Worm (Caenorhabditis elegans) whole organism, L1 larva: Measurements from ENCODE around the gene nspg-9.

Experiments
- C04F5.9 ChIP-seq: sonication (generic microtip); optimal IDR thresholded peaks from 2 replicates; lab custom pipeline; 2016; ENCODE audit warnings: missing genetic modification characterization, missing compliant biosample characterization
- C34B4.2 ChIP-seq: sonication (generic microtip); optimal IDR thresholded peaks from 2 replicates; lab custom pipeline; 2017; ENCODE audit warnings: mild to moderate bottlenecking, missing genetic modification characterization, missing compliant biosample characterization
- Y116A8C.19 ChIP-seq: sonication (generic microtip); optimal IDR thresholded peaks from 2 replicates; lab custom pipeline; 2016; ENCODE audit warnings: missing compliant biosample characterization, missing genetic modification characterization, borderline replicate concordance
- alr-1 ChIP-seq: fragments of 200-800 bp; sonication (Bioruptor generic); optimal IDR thresholded peaks from 2 replicates; lab custom pipeline; 2018; ENCODE audit warnings: borderline replicate concordance, mild to moderate bottlenecking, missing genetic modification characterization, missing compliant biosample characterization
- aly-2 ChIP-seq: fragments of 150-350 bp; optimal IDR thresholded peaks from 2 replicates; lab custom pipeline; 2014; ENCODE audit warnings: missing biosample characterization, missing genetic modification characterization
- ama-1 ChIP-seq: fragments of 150-350 bp; optimal IDR thresholded peaks from 2 replicates; lab custom pipeline; 2014
- blmp-1 ChIP-seq: fragments of 150-350 bp; optimal IDR thresholded peaks from 2 replicates; lab custom pipeline; 2014; ENCODE audit warnings: missing biosample characterization, missing genetic modification characterization
- ceh-63 ChIP-seq: fragments of 200-800 bp; sonication (Bioruptor generic); optimal IDR thresholded peaks from 2 replicates; lab custom pipeline; 2018; ENCODE audit warnings: mild to moderate bottlenecking, missing genetic modification characterization, missing compliant biosample characterization
- ceh-88 ChIP-seq: fragments of 200-800 bp; sonication (Bioruptor generic); IDR thresholded peaks from 2 replicates; pipeline ENCODE4 v1.3.6; 2022; ENCODE audit warnings: missing genetic modification characterization, missing compliant biosample characterization
- ceh-90 ChIP-seq: sonication (generic microtip); optimal IDR thresholded peaks from 2 replicates; lab custom pipeline; 2016; ENCODE audit warnings: missing genetic modification characterization, missing compliant biosample characterization
- ces-1 ChIP-seq: fragments of 150-350 bp; optimal IDR thresholded peaks from 2 replicates; lab custom pipeline; 2014; ENCODE audit warnings: missing biosample characterization, missing genetic modification reagents, missing genetic modification characterization
- dpl-1 ChIP-seq, 3 experiments: fragments of 150-350 bp in 2 of 3; sonication (generic microtip) in 1 of 3; optimal IDR thresholded peaks; 2 replicates each; lab custom pipeline; 2014 to 2017; ENCODE audit warnings: missing biosample characterization in 3 of 3, missing genetic modification characterization in 3 of 3, missing genetic modification reagents in 3 of 3
- efl-1 ChIP-seq, 4 experiments: fragments of 150-350 bp; optimal IDR thresholded peaks in 3 of 4; peaks in 1 of 4; 1 replicate in 1 of 4; 2 replicates in 3 of 4; lab custom pipeline; 2014; ENCODE audit warnings: missing biosample characterization in 2 of 4, missing genetic modification characterization in 2 of 4, missing genetic modification reagents in 2 of 4
- efl-3 ChIP-seq: fragments of 200-800 bp; sonication (Bioruptor generic); optimal IDR thresholded peaks from 2 replicates; lab custom pipeline; 2018; ENCODE audit warnings: mild to moderate bottlenecking, missing genetic modification characterization, missing compliant biosample characterization
- egl-27 ChIP-seq, 2 experiments: fragments of 150-350 bp in 1 of 2; sonication (generic microtip); optimal IDR thresholded peaks; 3 replicates each; lab custom pipeline; 2017 to 2018; ENCODE audit warnings: missing biosample characterization in 2 of 2, missing genetic modification characterization in 2 of 2, missing genetic modification reagents in 2 of 2
- elt-2 ChIP-seq: sonication (generic microtip); optimal IDR thresholded peaks from 2 replicates; lab custom pipeline; 2016; ENCODE audit warnings: missing genetic modification characterization, mild to moderate bottlenecking, inconsistent platforms, missing compliant biosample characterization, missing genetic modification reagents
- fkh-10 ChIP-seq: sonication (generic microtip); optimal IDR thresholded peaks from 2 replicates; lab custom pipeline; 2017; ENCODE audit warnings: missing biosample characterization, missing genetic modification reagents, missing genetic modification characterization
- fos-1 ChIP-seq: fragments of 150-350 bp; optimal IDR thresholded peaks from 2 replicates; lab custom pipeline; 2014; ENCODE audit warnings: missing biosample characterization, missing genetic modification characterization
- hlh-4 ChIP-seq: sonication (generic microtip); optimal IDR thresholded peaks from 2 replicates; lab custom pipeline; 2016; ENCODE audit warnings: mild to moderate bottlenecking, missing genetic modification characterization, missing compliant biosample characterization
- hpl-2 ChIP-seq: fragments of 150-350 bp; optimal IDR thresholded peaks from 2 replicates; lab custom pipeline; 2014; ENCODE audit warnings: missing biosample characterization, missing genetic modification reagents, missing genetic modification characterization
- isw-1 ChIP-seq: fragments of 200-800 bp; sonication (Bioruptor generic); IDR thresholded peaks from 2 replicates; pipeline ENCODE4 v1.3.6; 2022; ENCODE audit warnings: missing genetic modification characterization, missing compliant biosample characterization
- jun-1 ChIP-seq: fragments of 150-350 bp; optimal IDR thresholded peaks from 2 replicates; lab custom pipeline; 2014; ENCODE audit warnings: missing biosample characterization, missing genetic modification reagents, missing genetic modification characterization
- lin-13 ChIP-seq: fragments of 150-350 bp; optimal IDR thresholded peaks from 2 replicates; lab custom pipeline; 2014; ENCODE audit warnings: missing biosample characterization, missing genetic modification reagents, missing genetic modification characterization
- lin-14 ChIP-seq: fragments of 200-800 bp; sonication (Bioruptor generic); optimal IDR thresholded peaks from 2 replicates; lab custom pipeline; 2018; ENCODE audit warnings: mild to moderate bottlenecking, missing genetic modification characterization, moderate library complexity, missing compliant biosample characterization
- lin-35 ChIP-seq, 2 experiments: fragments of 150-350 bp; optimal IDR thresholded peaks; 2 replicates each; lab custom pipeline; 2014; ENCODE audit warnings: missing biosample characterization in 2 of 2, missing genetic modification characterization in 2 of 2, missing genetic modification reagents in 2 of 2
- lin-39 ChIP-seq: fragments of 150-350 bp; optimal IDR thresholded peaks from 2 replicates; lab custom pipeline; 2014; ENCODE audit warnings: missing biosample characterization, missing genetic modification reagents, missing genetic modification characterization
- lsy-2 ChIP-seq, 2 experiments: fragments of 150-350 bp; optimal IDR thresholded peaks; 2 replicates each; lab custom pipeline; 2014; ENCODE audit warnings: missing biosample characterization in 2 of 2, missing genetic modification characterization in 2 of 2
- mdl-1 ChIP-seq, 2 experiments: fragments of 150-350 bp; optimal IDR thresholded peaks; 2 replicates each; lab custom pipeline; 2014 to 2017; ENCODE audit warnings: missing biosample characterization in 2 of 2, missing genetic modification characterization in 2 of 2, inconsistent platforms in 1 of 2
- mef-2 ChIP-seq: fragments of 150-350 bp; optimal IDR thresholded peaks from 2 replicates; lab custom pipeline; 2014; ENCODE audit warnings: missing biosample characterization, missing genetic modification characterization
- nhr-11 ChIP-seq: fragments of 150-350 bp; optimal IDR thresholded peaks from 2 replicates; lab custom pipeline; 2014; ENCODE audit warnings: missing biosample characterization, missing genetic modification characterization
- nhr-237 ChIP-seq: fragments of 150-350 bp; optimal IDR thresholded peaks from 2 replicates; lab custom pipeline; 2014; ENCODE audit warnings: missing biosample characterization, missing genetic modification characterization
- nhr-47 ChIP-seq: sonication (generic microtip); optimal IDR thresholded peaks from 2 replicates; lab custom pipeline; 2016; ENCODE audit warnings: mild to moderate bottlenecking, missing genetic modification characterization, moderate library complexity, missing compliant biosample characterization
- nhr-71 ChIP-seq: sonication (generic microtip); optimal IDR thresholded peaks from 2 replicates; lab custom pipeline; 2016; ENCODE audit warnings: mild to moderate bottlenecking, missing genetic modification characterization, moderate library complexity, missing compliant biosample characterization
- nhr-77 ChIP-seq: fragments of 150-350 bp; optimal IDR thresholded peaks from 2 replicates; lab custom pipeline; 2014; ENCODE audit warnings: missing biosample characterization, missing genetic modification characterization
- nhr-84 ChIP-seq: sonication (generic microtip); optimal IDR thresholded peaks from 2 replicates; lab custom pipeline; 2017; ENCODE audit warnings: missing biosample characterization, missing genetic modification characterization
- pag-3 ChIP-seq: sonication (generic microtip); optimal IDR thresholded peaks from 2 replicates; lab custom pipeline; 2017; ENCODE audit warnings: missing genetic modification characterization, mild to moderate bottlenecking, missing compliant biosample characterization, antibody characterized with exemption, borderline replicate concordance; ENCODE audit not compliant: insufficient read depth
- pax-3 ChIP-seq: fragments of 200-800 bp; sonication (Bioruptor generic); optimal IDR thresholded peaks from 2 replicates; lab custom pipeline; 2018; ENCODE audit warnings: mild to moderate bottlenecking, missing genetic modification characterization, moderate library complexity, missing compliant biosample characterization
- pqm-1 ChIP-seq: sonication (generic microtip); optimal IDR thresholded peaks from 3 replicates; lab custom pipeline; 2017; ENCODE audit warnings: missing biosample characterization, missing genetic modification characterization
- rnt-1 ChIP-seq: sonication (generic microtip); optimal IDR thresholded peaks from 2 replicates; lab custom pipeline; 2016; ENCODE audit warnings: mild to moderate bottlenecking, missing genetic modification characterization, moderate library complexity, missing compliant biosample characterization
- snpc-4 ChIP-seq: fragments of 150-350 bp; optimal IDR thresholded peaks from 2 replicates; lab custom pipeline; 2014; ENCODE audit warnings: missing biosample characterization, missing genetic modification characterization
- snu-23 ChIP-seq: sonication (generic microtip); optimal IDR thresholded peaks from 2 replicates; lab custom pipeline; 2016; ENCODE audit warnings: missing genetic modification characterization, missing compliant biosample characterization
- sox-4 ChIP-seq: sonication (generic microtip); optimal IDR thresholded peaks from 2 replicates; lab custom pipeline; 2016; ENCODE audit warnings: missing genetic modification characterization, missing compliant biosample characterization
- sptf-1 ChIP-seq: fragments of 150-350 bp; optimal IDR thresholded peaks from 2 replicates; lab custom pipeline; 2014; ENCODE audit warnings: missing biosample characterization, missing genetic modification characterization
- swsn-7 ChIP-seq: sonication (generic microtip); optimal IDR thresholded peaks from 2 replicates; lab custom pipeline; 2016; ENCODE audit warnings: missing genetic modification characterization, missing compliant biosample characterization
- tbx-2 ChIP-seq: sonication (generic microtip); optimal IDR thresholded peaks from 2 replicates; lab custom pipeline; 2016; ENCODE audit warnings: missing genetic modification characterization, missing compliant biosample characterization
- unc-30 ChIP-seq: sonication (generic microtip); optimal IDR thresholded peaks from 2 replicates; lab custom pipeline; 2017; ENCODE audit warnings: missing biosample characterization, missing genetic modification characterization
- unc-62 ChIP-seq: fragments of 150-350 bp; optimal IDR thresholded peaks from 2 replicates; lab custom pipeline; 2014; ENCODE audit warnings: missing biosample characterization, missing genetic modification reagents, missing genetic modification characterization
- unc-86 ChIP-seq: sonication (generic microtip); optimal IDR thresholded peaks from 2 replicates; lab custom pipeline; 2016; ENCODE audit warnings: missing genetic modification characterization, missing compliant biosample characterization
- vab-15 ChIP-seq: sonication (generic microtip); optimal IDR thresholded peaks from 2 replicates; lab custom pipeline; 2017; ENCODE audit warnings: missing genotype, mild to moderate bottlenecking, missing genetic modification characterization, missing compliant biosample characterization
- xbp-1 ChIP-seq: sonication (generic microtip); optimal IDR thresholded peaks from 2 replicates; lab custom pipeline; 2016; ENCODE audit warnings: missing genetic modification characterization, missing compliant biosample characterization
- zag-1 ChIP-seq: fragments of 150-350 bp; optimal IDR thresholded peaks from 2 replicates; lab custom pipeline; 2014; ENCODE audit warnings: missing biosample characterization, missing genetic modification characterization
- zip-4 ChIP-seq: fragments of 200-800 bp; sonication (Bioruptor generic); optimal IDR thresholded peaks from 2 replicates; lab custom pipeline; 2018; ENCODE audit warnings: mild to moderate bottlenecking, missing genetic modification characterization, moderate library complexity, missing compliant biosample characterization

The nspg-9 gene

ce11 chrIV:14464065-14464567 is 7.4 kb downstream of the nspg-9 start, which contains the start of gene dld-1 (continued):
- TF ChIP-seq pag-3 (tag; lab: Kevin White, UChicago) (no peak), zip-4 (peak; percentile 93), nhr-47 (peak; percentile 98), mef-2 (tag; lab: Kevin White, UChicago) (peak; percentile 87), snu-23 (peak; percentile 99), ceh-63 (GFP tag; lab: Kevin White, UChicago) (no peak), ceh-90 (tag; lab: Kevin White, UChicago) (peak; percentile 65), C34B4.2 (tag; lab: Kevin White, UChicago) (peak; percentile 58), lin-14 (GFP tag; lab: Kevin White, UChicago) (peak; percentile 97), snpc-4 (tag; lab: Kevin White, UChicago) (peak; percentile 91), nhr-77 (tag; lab: Kevin White, UChicago) (peak; percentile 96), tbx-2 (tag; lab: Kevin White, UChicago) (peak; percentile 97), mdl-1 (tag; optimal IDR thresholded peaks at IDR 0.05; lab: Kevin White, UChicago) (peak in 1 of 2 experiments; percentile 94), sox-4 (peak; percentile 84), unc-30 (tag; lab: Kevin White, UChicago) (peak; percentile 86), aly-2 (tag; lab: Kevin White, UChicago) (peak; percentile 97), sptf-1 (tag; lab: Kevin White, UChicago) (no peak), nhr-84 (tag; lab: Kevin White, UChicago) (no peak), unc-62 (GFP tag; lab: Kevin White, UChicago) (no peak), efl-1 (optimal IDR thresholded peaks at IDR 0.05; lab: Kevin White, UChicago) (peak; percentile 100), efl-1 (GFP tag; optimal IDR thresholded peaks at IDR 0.05 in 1 of 2; lab: Kevin White, UChicago) (peak; percentile 100), ama-1 (peak; percentile 68), ceh-88 (peak; percentile 90), dpl-1 (GFP tag; optimal IDR thresholded peaks at IDR 0.05; lab: Kevin White, UChicago) (peak; percentile 100), Y116A8C.19 (tag; lab: Kevin White, UChicago) (no peak), xbp-1 (tag; lab: Kevin White, UChicago) (peak; percentile 97), lin-39 (peak; percentile 98), egl-27 (tag; optimal IDR thresholded peaks at IDR 0.05; lab: Kevin White, UChicago) (peak; percentile 67 to 87), ces-1 (GFP tag; lab: Kevin White, UChicago) (peak; percentile 31), fos-1 (tag; lab: Kevin White, UChicago) (peak; percentile 96), isw-1 (GFP tag; lab: Robert Waterston, UW) (peak; percentile 98), hpl-2 (GFP tag; lab: Kevin White, UChicago) (peak; percentile 90), elt-2 (peak; percentile 75), vab-15 (peak; percentile 92), alr-1 (tag; lab: Kevin White, UChicago) (no peak), rnt-1 (tag; lab: Kevin White, UChicago) (peak; percentile 96), lin-13 (GFP tag; lab: Kevin White, UChicago) (peak; percentile 99), blmp-1 (peak; percentile 87), nhr-11 (tag; lab: Kevin White, UChicago) (peak; percentile 94), lin-35 (GFP tag; optimal IDR thresholded peaks at IDR 0.05; lab: Kevin White, UChicago) (peak; percentile 100), hlh-4 (tag; lab: Kevin White, UChicago) (no peak), nhr-71 (tag; lab: Kevin White, UChicago) (peak; percentile 99), pqm-1 (tag; lab: Kevin White, UChicago) (peak; percentile 56), C04F5.9 (tag; lab: Kevin White, UChicago) (peak; percentile 87), zag-1 (tag; lab: Kevin White, UChicago) (peak; percentile 98), jun-1 (tag; lab: Kevin White, UChicago) (peak; percentile 96), nhr-237 (tag; lab: Kevin White, UChicago) (peak; percentile 97), pax-3 (tag; lab: Kevin White, UChicago) (peak; percentile 89), lsy-2 (tag; optimal IDR thresholded peaks at IDR 0.05; lab: Kevin White, UChicago) (peak; percentile 98), efl-3 (GFP tag; lab: Kevin White, UChicago) (no peak), fkh-10 (peak; percentile 95), swsn-7 (tag; lab: Kevin White, UChicago) (peak; percentile 97), unc-86 (tag; lab: Kevin White, UChicago) (peak; percentile 98)
